Fruit fly (Drosophila melanogaster): ENCODE results near the gene Rlb1.

DNA sequence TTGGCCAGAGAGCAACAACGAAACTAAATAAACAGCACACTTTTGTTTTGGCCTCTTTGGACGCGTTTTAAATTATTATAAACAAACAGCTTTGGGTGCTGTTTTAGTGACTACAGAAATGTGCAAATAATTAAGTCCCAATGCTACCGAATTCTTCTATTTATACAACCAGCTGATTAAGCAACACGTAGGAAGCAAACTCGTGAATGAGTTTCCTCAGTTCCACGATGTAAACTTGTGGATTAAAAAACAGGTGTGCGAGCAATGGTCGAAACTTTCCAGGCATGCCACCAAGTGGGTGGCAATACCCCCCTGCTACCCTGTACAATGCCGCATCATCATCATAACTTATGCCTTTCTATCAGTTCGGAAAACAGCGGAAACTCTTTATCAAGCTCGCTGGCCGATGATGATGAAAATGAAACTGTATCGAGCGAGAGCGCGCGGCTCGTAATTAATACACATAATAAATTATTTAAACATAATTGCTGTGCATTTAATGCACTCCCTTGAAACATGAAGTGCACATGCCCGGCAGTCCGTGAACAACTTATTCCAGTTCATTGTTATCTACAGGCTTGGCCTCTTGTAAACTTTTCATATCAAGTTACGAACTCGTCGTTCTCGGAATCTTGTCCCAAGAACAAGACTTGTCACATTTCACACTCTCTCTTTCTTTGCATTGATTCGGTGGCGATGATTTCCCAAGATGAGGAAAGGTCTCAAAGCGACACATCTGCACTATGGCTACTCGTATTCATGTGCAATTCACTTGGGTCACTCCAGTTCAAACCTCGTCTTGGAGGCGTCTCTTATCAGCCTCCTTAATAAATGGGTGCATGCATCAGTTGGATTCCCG lies 12.7 kb upstream of the Rlb1 start:
- TF ChIP-seq h (optimal IDR thresholded peaks at IDR 0.05): no peak
- TF ChIP-seq Sin3A (optimal IDR thresholded peaks at IDR 0.05): no peak
